Worm (Caenorhabditis elegans): Measurements from ENCODE around the gene apl-1.

The apl-1 gene

DNA sequence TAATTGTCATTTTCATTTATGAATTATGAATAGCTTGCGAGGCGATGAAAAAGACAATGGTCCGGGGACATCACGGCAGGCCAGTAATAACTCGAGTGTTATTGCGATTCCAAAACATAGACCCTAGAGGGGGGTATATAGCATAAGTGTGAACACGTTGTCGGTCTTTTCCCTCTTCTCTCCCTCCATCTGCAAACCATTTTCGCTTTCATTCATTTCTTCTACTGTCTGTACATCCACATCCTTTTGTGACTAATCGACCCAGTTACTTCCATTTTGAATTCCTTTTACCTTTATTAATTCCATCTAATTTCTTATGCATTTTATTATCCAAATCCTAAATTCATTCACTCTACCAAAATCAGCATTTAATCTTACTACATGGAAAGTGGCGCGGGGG lies 45.6 kb downstream of the apl-1 start:
- no peak for TF ChIP-seq egl-44 (GFP tag; IDR thresholded peaks at IDR 0.05)
- TF ChIP-seq aptf-3 (GFP tag; IDR thresholded peaks at IDR 0.05), result no peak
- no peak for TF ChIP-seq lsl-1 (GFP tag; optimal IDR thresholded peaks at IDR 0.05)
- no peak for TF ChIP-seq F33H1.4 (GFP tag; IDR thresholded peaks at IDR 0.05)
- TF ChIP-seq Y67H2A.10 (GFP tag; conservative IDR thresholded peaks at IDR 0.05), result no peak
- TF ChIP-seq pbrm-1 (GFP tag; IDR thresholded peaks at IDR 0.05), result no peak
- no peak for TF ChIP-seq cebp-2 (GFP tag; IDR thresholded peaks at IDR 0.05)
- TF ChIP-seq ccch-3 (GFP tag; optimal IDR thresholded peaks at IDR 0.05), result no peak
- TF ChIP-seq rpc-1 (optimal IDR thresholded peaks at IDR 0.05), result no peak
- no peak for TF ChIP-seq rpc-1 (tag; optimal IDR thresholded peaks at IDR 0.05)
- no peak for TF ChIP-seq Y53F4B.3 (GFP tag; IDR thresholded peaks at IDR 0.05)
- TF ChIP-seq ztf-6 (GFP tag; IDR thresholded peaks at IDR 0.05), result no peak
- TF ChIP-seq dpff-1 (tag; optimal IDR thresholded peaks at IDR 0.05), result no peak

DNA sequence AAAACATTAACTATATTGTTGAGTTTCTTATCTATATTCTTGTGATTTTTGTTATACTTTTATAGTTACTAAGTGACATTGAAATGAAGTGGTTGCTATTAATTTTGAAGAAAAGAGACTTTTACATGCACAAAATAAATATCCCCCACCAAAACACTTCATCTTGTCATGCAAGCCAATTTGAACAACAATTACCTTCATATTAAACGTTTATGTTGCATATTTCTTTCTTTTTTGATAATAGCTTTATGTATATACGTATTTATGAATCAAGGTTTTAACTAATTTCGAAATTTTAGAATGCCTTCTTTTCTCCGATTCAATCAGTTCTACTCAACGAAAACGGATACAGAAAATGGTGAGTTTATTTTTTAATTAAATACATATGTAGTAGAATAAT lies 48.9 kb downstream of the apl-1 start, which contains the start of gene clc-7:
clc-7 (plus strand) TSS at position 301 of the 400 bp plus-strand sequence.
- TF ChIP-seq akir-1 (GFP tag; optimal IDR thresholded peaks at IDR 0.05) (no peak), F33H1.4 (GFP tag; IDR thresholded peaks at IDR 0.05) (no peak), chd-7 (tag; optimal IDR thresholded peaks at IDR 0.05) (no peak), B0261.1 (tag; optimal IDR thresholded peaks at IDR 0.05) (no peak), rec-8 (tag; optimal IDR thresholded peaks at IDR 0.05) (no peak), F10E7.11 (tag; optimal IDR thresholded peaks at IDR 0.05) (no peak), hmg-20 (GFP tag; IDR thresholded peaks at IDR 0.05) (no peak), dpl-1 (GFP tag; optimal IDR thresholded peaks at IDR 0.05) (no peak)

DNA sequence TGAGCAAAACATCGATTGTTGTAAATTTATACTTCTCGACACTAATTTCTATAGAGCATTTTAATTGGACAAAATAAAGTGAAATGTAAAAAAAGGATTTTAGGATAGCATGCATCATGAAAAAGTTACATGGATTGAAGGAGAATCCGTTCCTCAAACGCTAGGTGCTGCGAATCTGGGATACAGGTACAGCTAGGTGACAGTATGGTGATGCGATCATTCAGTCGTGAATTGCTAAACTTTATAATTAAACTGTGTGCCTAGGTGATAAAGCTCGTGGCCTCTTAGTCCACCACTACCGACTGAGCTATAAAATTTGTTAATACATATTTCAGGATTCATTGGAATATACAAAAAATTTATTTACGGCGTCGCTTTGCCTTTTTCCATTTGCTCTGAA lies 50.1 kb downstream of the apl-1 start:
- no peak for TF ChIP-seq lag-1 (GFP tag; IDR thresholded peaks at IDR 0.05)
- no peak for TF ChIP-seq C06A6.2 (GFP tag; conservative IDR thresholded peaks at IDR 0.05)
- TF ChIP-seq chd-7 (tag; optimal IDR thresholded peaks at IDR 0.05), result no peak
- TF ChIP-seq akir-1 (GFP tag; optimal IDR thresholded peaks at IDR 0.05), result no peak
- no peak for TF ChIP-seq hrde-1 (tag; optimal IDR thresholded peaks at IDR 0.05; ENCODE audit: borderline replicate concordance)
- TF ChIP-seq T07F8.4 (tag; optimal IDR thresholded peaks at IDR 0.05), result no peak
- no peak for TF ChIP-seq rcor-1 (GFP tag; IDR thresholded peaks at IDR 0.05)
- no peak for TF ChIP-seq Y56A3A.18 (GFP tag; IDR thresholded peaks at IDR 0.05)
- TF ChIP-seq efl-1 (GFP tag; optimal IDR thresholded peaks at IDR 0.05), result no peak
- no peak for TF ChIP-seq Y53G8AR.9 (GFP tag; conservative IDR thresholded peaks at IDR 0.05)
- no peak for TF ChIP-seq snpc-4 (GFP tag; optimal IDR thresholded peaks at IDR 0.05)
- TF ChIP-seq snpc-4 (tag; optimal IDR thresholded peaks at IDR 0.05), result no peak
- TF ChIP-seq nfya-1 (tag; optimal IDR thresholded peaks at IDR 0.05; ENCODE audit: borderline replicate concordance, insufficient read depth), result no peak
- TF ChIP-seq F22D6.2 (tag; optimal IDR thresholded peaks at IDR 0.05), result no peak
- TF ChIP-seq F39B2.1 (GFP tag; IDR thresholded peaks at IDR 0.05), result no peak
- TF ChIP-seq ceh-79 (tag; optimal IDR thresholded peaks at IDR 0.05), result no peak
- no peak for TF ChIP-seq snpc-3.4 (tag; optimal IDR thresholded peaks at IDR 0.05)
- TF ChIP-seq nhr-120 (GFP tag; IDR thresholded peaks at IDR 0.05), result no peak

Measured in whole organism, young adult.